Fruit fly (Drosophila melanogaster) whole organism, embryonic: Measurements from ENCODE around the gene dgt2.

ENCODE experiments used
- CG9215 ChIP-seq: fragments of 200-800 bp; sonication (Bioruptor generic); IDR thresholded peaks from 2 replicates; pipeline ENCODE4 v1.3.6; 2022; ENCODE audit warnings: missing biosample characterization, missing genetic modification characterization
- CoRest ChIP-seq: fragments of 200-800 bp; sonication (Bioruptor generic); optimal IDR thresholded peaks from 3 replicates; lab custom pipeline; 2018; ENCODE audit warnings: missing biosample characterization, mild to moderate bottlenecking, missing genetic modification characterization, moderate library complexity
- NC2β ChIP-seq: fragments of 200-800 bp; sonication (Bioruptor generic); optimal IDR thresholded peaks from 2 replicates; lab custom pipeline; 2016; ENCODE audit warnings: missing biosample characterization, missing genetic modification characterization
- Sry-δ ChIP-seq: fragments of 200-800 bp; sonication (Bioruptor generic); optimal IDR thresholded peaks from 2 replicates; lab custom pipeline; 2016; ENCODE audit warnings: missing biosample characterization, missing genetic modification characterization
- ash1 ChIP-seq: fragments of 200-800 bp; sonication (Bioruptor generic); optimal IDR thresholded peaks from 2 replicates; lab custom pipeline; 2018; ENCODE audit warnings: missing biosample characterization, mild to moderate bottlenecking, missing genetic modification characterization
- nmo ChIP-seq: fragments of 200-800 bp; sonication (Bioruptor generic); optimal IDR thresholded peaks from 2 replicates; lab custom pipeline; 2018; ENCODE audit warnings: missing biosample characterization, mild to moderate bottlenecking, missing genetic modification characterization, moderate library complexity

DNA sequence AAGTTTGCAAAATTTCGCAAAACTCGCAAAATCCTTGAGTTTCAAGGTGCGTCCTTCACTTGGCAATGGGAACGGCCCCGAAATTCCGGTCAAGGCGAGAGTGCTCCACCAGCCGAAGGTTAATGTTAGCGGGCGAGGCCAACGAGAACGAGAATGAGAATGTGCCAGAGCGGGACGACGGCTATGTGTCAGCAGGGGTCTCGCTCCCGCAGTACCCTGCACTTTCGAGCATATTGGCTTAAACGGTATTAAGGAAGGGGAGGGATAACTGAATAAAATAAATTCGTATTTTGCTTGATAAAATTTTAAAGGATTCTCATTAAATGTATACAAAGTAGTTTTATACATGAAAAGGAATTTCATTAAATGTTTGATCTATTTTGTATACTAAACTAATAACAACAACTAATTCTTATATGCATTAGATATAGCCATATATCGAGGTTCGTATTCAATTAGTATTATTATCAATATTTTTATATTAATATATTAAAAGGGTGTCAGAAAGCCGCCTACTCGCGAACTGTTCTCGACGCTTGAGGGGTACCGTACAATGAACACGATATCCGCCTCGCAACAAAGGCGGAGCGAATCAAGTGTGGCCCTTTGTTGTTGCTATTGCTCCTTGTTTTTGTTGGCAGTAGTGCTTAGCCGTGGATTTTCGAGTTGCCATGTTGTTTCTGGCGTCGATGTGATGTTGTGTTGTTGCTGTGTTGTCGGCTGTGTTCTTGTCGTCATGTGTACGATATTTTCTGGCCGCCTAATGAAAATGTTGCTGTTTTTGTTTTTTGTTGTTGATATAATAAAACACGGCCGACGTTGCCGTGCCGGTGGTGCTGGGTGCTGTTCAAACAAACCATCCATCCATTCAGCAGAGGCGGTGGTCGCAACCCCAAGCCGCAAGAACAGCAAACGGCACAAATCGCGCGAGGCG is 16.9 kb downstream of the dgt2 start:
- TF ChIP-seq CoRest (tag; lab: Kevin White, UChicago) (peak; percentile 99), Sry-δ (no peak), NC2β (GFP tag; lab: Kevin White, UChicago) (peak; percentile 13), ash1 (no peak), nmo (GFP tag; lab: Kevin White, UChicago) (peak; percentile 99), CG9215 (GFP tag; lab: Robert Waterston, UW) (no peak)
